Worm (Caenorhabditis elegans) whole organism, L4/young adult: ENCODE measurements around the gene btb-5.
A peak's percentile ranks its signal among the peaks of the same experiment; 100 is the strongest.

Experiments used
- W03F9.2 ChIP-seq: fragments of 150-350 bp; optimal IDR thresholded peaks from 2 replicates; lab custom pipeline; 2014; ENCODE audit warnings: missing biosample characterization, missing genetic modification characterization
- dao-5 ChIP-seq: sonication (generic microtip); optimal IDR thresholded peaks from 2 replicates; lab custom pipeline; 2016; ENCODE audit warnings: missing genotype, missing genetic modification characterization, moderate library complexity, missing compliant biosample characterization
- him-1 ChIP-seq: sonication (generic microtip); optimal IDR thresholded peaks from 2 replicates; lab custom pipeline; 2016; ENCODE audit warnings: missing genotype, missing genetic modification reagents, missing genetic modification characterization, missing compliant biosample characterization

DNA sequence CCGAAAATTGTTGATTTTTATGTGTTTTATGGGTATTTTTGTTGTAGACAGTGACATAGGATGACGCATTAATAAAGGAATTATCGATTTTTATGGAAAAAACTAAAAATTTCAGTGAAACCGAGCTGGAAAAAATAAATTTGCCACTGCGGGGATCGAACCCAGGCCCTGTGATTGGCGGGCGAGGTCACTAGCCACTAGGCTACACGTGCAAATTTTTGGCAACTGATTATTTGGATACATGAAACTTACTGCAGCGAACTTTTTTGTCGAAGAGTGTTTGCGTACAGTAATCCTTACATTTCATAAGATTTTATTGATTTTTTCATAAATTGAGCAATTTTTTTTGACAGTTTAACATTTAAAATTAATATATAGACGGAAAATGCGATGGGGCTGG is 28.2 kb upstream of the btb-5 start:
- TF ChIP-seq W03F9.2 = peak; percentile 40
- no peak for TF ChIP-seq dao-5 (tag; lab: Kevin White, UChicago)
- no peak for TF ChIP-seq him-1
